Fruit fly (Drosophila melanogaster): ENCODE data around the gene CG33268.

Gene CG33268

DNA sequence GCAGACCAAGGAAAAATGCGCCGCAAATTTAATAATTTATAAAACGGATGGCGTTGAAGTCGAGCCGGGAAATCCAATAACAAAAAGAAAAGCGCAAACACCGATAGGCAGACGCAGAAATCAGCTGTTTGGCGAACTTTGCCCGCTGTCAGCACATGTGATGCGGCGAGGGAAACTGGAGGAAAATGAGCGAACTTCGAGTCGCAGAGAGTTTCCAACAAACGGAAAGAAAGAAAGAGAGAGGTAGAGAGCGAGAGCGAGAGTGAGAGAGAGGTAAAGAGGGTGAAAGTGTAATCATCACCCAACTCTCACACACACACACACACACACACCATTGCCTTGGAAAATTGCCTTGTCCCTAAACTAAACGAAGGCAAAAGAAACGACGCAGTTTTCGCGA is 33.8 kb downstream of the CG33268 start:
- TF ChIP-seq Sp1 (GFP tag; optimal IDR thresholded peaks at IDR 0.05) (no peak), psq (GFP tag; optimal IDR thresholded peaks at IDR 0.05) (no peak), Myc (optimal IDR thresholded peaks at IDR 0.05) (no peak), OdsH (GFP tag; optimal IDR thresholded peaks at IDR 0.05) (no peak), Jra (GFP tag; optimal IDR thresholded peaks at IDR 0.05) (no peak), dsf (GFP tag; optimal IDR thresholded peaks at IDR 0.05; ENCODE audit: borderline replicate concordance) (no peak), N (GFP tag; optimal IDR thresholded peaks at IDR 0.05) (no peak), Hr83 (GFP tag; optimal IDR thresholded peaks at IDR 0.05; ENCODE audit: poor library complexity, severe bottlenecking) (no peak), CG9705 (GFP tag; optimal IDR thresholded peaks at IDR 0.05) (no peak), CrebA (GFP tag; optimal IDR thresholded peaks at IDR 0.05; ENCODE audit: borderline replicate concordance) (no peak), brk (GFP tag; optimal IDR thresholded peaks at IDR 0.05) (no peak), Mio (GFP tag; optimal IDR thresholded peaks at IDR 0.05) (no peak), fru (GFP tag; optimal IDR thresholded peaks at IDR 0.05) (no peak)

DNA sequence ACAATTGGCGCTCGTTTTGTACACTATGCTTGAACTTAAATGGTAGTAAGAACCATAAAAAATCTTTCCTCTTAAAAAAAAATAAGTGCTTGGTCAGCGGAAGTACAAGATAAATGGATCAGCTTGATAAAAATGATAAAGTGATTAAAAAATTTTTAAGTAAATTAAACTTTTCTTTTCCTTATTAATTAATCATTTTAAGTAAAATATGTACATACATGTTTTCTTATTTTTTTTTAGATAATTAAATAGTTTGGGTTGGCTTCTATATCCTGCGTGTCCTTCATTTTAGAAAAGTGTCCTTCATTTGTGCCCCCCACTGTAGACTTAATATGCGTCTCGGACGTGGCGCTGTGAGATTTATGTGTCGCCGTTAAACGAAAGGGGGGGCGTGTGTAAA is 34.4 kb downstream of the CG33268 start:
- TF ChIP-seq foxo (GFP tag; optimal IDR thresholded peaks at IDR 0.05), result no peak
- peak; percentile 15 for TF ChIP-seq fru (GFP tag; optimal IDR thresholded peaks at IDR 0.05)
- TF ChIP-seq Sp1 (GFP tag; optimal IDR thresholded peaks at IDR 0.05), result no peak
- TF ChIP-seq N (GFP tag; optimal IDR thresholded peaks at IDR 0.05), result no peak
- TF ChIP-seq sv (GFP tag; optimal IDR thresholded peaks at IDR 0.05), result peak; percentile 17
- no peak for TF ChIP-seq Hnf4 (GFP tag; optimal IDR thresholded peaks at IDR 0.05)
- no peak for TF ChIP-seq Dif (GFP tag; optimal IDR thresholded peaks at IDR 0.05; ENCODE audit: partially characterized antibody)

DNA sequence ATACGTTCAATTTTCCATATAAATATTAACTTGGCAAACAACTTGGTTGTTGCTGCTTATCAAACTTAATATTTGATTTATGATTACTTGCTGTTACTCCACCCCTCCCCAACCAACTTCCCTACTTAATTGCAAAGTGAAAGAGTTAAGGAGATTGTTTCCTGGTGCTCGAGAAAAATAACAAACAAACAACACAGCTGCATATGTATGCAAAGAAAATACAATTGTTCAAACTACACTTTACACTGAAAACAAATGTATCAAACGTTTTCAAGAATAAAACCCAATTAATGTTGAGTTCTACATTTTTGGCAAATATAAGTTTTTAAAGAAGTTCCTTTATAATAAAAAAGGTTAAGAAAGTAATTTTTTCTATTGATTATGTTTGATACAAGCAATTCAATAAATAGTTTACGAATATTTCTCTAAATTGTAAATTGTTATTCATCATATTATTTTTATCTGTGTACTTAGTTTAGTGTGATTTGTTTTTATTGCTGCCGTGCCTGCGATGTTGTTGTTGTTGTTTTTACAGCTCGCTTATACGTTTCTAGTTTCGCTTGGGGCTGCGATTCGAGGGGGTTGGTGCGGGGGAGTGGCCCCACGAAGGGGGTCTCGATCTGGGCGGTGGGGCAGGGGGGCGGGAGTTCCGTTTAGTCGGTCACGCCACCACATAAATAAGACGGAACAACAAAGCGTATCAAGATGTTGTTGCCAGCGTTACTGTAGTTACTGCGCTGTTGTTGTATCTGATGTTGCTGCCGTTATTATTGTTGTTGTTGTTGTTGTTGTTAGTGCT is 35.2 kb downstream of the CG33268 start:
- TF ChIP-seq sv (GFP tag; optimal IDR thresholded peaks at IDR 0.05) (peak; percentile 57), rgr (GFP tag; optimal IDR thresholded peaks at IDR 0.05) (no peak), Dfd (GFP tag; optimal IDR thresholded peaks at IDR 0.05) (peak; percentile 89), jim (GFP tag; optimal IDR thresholded peaks at IDR 0.05) (no peak), foxo (GFP tag; optimal IDR thresholded peaks at IDR 0.05) (no peak)

DNA sequence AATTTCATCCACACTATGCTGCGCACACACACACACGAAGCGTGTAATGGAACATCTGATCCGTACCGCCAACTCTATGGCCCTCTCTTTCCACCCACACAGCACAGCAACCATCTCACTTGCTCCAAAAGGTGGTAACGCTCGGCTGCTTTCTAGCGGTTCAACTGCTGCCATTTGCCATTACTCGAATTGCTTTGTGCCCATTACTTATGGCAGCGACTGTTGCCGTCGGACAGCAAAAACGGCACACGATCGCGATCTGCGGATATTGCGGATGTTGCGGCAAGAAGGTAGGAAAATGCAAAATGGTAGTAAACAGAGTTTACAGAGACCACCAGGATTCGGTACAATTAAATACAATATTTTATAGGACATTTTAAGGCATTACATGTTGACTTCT is 36.2 kb downstream of the CG33268 start:
- TF ChIP-seq dl (GFP tag; optimal IDR thresholded peaks at IDR 0.05; ENCODE audit: insufficient read depth in 1 of 2, partially characterized antibody in 2 of 2) (no peak), Jra (GFP tag; optimal IDR thresholded peaks at IDR 0.05) (no peak), usp (GFP tag; optimal IDR thresholded peaks at IDR 0.05) (no peak), HLH106 (tag; optimal IDR thresholded peaks at IDR 0.05) (no peak), OdsH (GFP tag; optimal IDR thresholded peaks at IDR 0.05) (no peak), sage (GFP tag; optimal IDR thresholded peaks at IDR 0.05) (no peak), Vsx2 (GFP tag; optimal IDR thresholded peaks at IDR 0.05; ENCODE audit: partially characterized antibody) (no peak), GATAd (GFP tag; optimal IDR thresholded peaks at IDR 0.05) (no peak), sv (GFP tag; optimal IDR thresholded peaks at IDR 0.05) (no peak), Hnf4 (GFP tag; optimal IDR thresholded peaks at IDR 0.05) (no peak), CG9705 (GFP tag; optimal IDR thresholded peaks at IDR 0.05) (no peak), Mio (GFP tag; optimal IDR thresholded peaks at IDR 0.05) (no peak), Hr83 (GFP tag; optimal IDR thresholded peaks at IDR 0.05; ENCODE audit: poor library complexity, severe bottlenecking) (no peak)

DNA sequence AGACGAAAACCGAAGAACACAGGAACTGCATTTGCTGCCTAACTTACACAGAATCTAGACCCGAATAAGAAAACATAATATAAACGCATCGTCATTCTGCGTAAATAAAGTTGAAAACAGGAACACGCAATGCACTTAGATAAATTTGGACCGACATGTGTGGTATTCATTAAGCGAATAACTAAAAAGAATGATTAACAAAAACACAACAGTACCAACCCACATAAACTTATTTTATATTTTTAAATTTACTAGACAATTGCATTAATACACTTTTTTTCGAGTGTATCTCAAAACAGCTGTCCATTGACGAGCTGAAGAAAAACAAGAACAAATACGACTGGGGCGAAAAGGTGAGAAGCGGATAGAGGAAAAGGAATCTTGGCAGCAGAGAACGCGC is 36.7 kb downstream of the CG33268 start:
- no peak for TF ChIP-seq Mio (GFP tag; optimal IDR thresholded peaks at IDR 0.05)
- peak; percentile 57 for TF ChIP-seq HLH106 (tag; optimal IDR thresholded peaks at IDR 0.05)
- TF ChIP-seq Sp1 (GFP tag; optimal IDR thresholded peaks at IDR 0.05), result peak; percentile 38
- no peak for TF ChIP-seq Dfd (GFP tag; optimal IDR thresholded peaks at IDR 0.05)
- peak; percentile 54 for TF ChIP-seq ey (GFP tag; optimal IDR thresholded peaks at IDR 0.05)
- peak; percentile 47 for TF ChIP-seq fru (GFP tag; optimal IDR thresholded peaks at IDR 0.05)
- no peak for TF ChIP-seq Abd-B (GFP tag; optimal IDR thresholded peaks at IDR 0.05)
- TF ChIP-seq brk (GFP tag; optimal IDR thresholded peaks at IDR 0.05), result peak; percentile 11
- peak; percentile 72 for TF ChIP-seq h (GFP tag; optimal IDR thresholded peaks at IDR 0.05)
- peak; percentile 55 for TF ChIP-seq OdsH (GFP tag; optimal IDR thresholded peaks at IDR 0.05)
- no peak for TF ChIP-seq dsf (GFP tag; optimal IDR thresholded peaks at IDR 0.05; ENCODE audit: borderline replicate concordance)
- peak in 1 of 2 experiments; percentile 60 for TF ChIP-seq foxo (GFP tag; optimal IDR thresholded peaks at IDR 0.05)
- peak; percentile 54 for TF ChIP-seq sage (GFP tag; optimal IDR thresholded peaks at IDR 0.05)
- TF ChIP-seq rgr (GFP tag; optimal IDR thresholded peaks at IDR 0.05), result peak; percentile 44
- TF ChIP-seq br (GFP tag; optimal IDR thresholded peaks at IDR 0.05), result peak; percentile 45
- peak; percentile 60 for TF ChIP-seq psq (GFP tag; optimal IDR thresholded peaks at IDR 0.05)
- TF ChIP-seq sv (GFP tag; optimal IDR thresholded peaks at IDR 0.05), result peak; percentile 72
- no peak for TF ChIP-seq tai (GFP tag; optimal IDR thresholded peaks at IDR 0.05)
- peak; percentile 47 for TF ChIP-seq Hnf4 (GFP tag; optimal IDR thresholded peaks at IDR 0.05)

Data from whole organism, wandering third instar larva.